Worm (Caenorhabditis elegans) whole organism, L4 larva: ENCODE results near the gene K02E11.7.

Experiments
- D1046.2 ChIP-seq: fragments of 200-800 bp; sonication (Bioruptor generic); IDR thresholded peaks from 2 replicates; pipeline ENCODE4 v1.3.6; 2022; ENCODE audit warnings: missing genetic modification characterization, missing compliant biosample characterization
- F26F4.8 ChIP-seq: fragments of 200-800 bp; sonication (Bioruptor generic); conservative IDR thresholded peaks from 2 replicates; pipeline ENCODE4 v1.3.6; 2022; ENCODE audit warnings: missing genetic modification characterization, missing compliant biosample characterization
- F37D6.2 ChIP-seq: sonication (generic microtip); optimal IDR thresholded peaks from 2 replicates; lab custom pipeline; 2016; ENCODE audit warnings: mild to moderate bottlenecking, missing genetic modification characterization, missing compliant biosample characterization
- Y5F2A.4 ChIP-seq: fragments of 200-800 bp; sonication (Bioruptor generic); optimal IDR thresholded peaks from 2 replicates; lab custom pipeline; 2018; ENCODE audit warnings: mild to moderate bottlenecking, missing genetic modification characterization, missing compliant biosample characterization
- ZK546.5 ChIP-seq, 2 experiments: sonication (generic microtip); optimal IDR thresholded peaks; 2 replicates each; lab custom pipeline; 2017; ENCODE audit warnings: missing biosample characterization in 2 of 2, missing genetic modification characterization in 2 of 2
- aha-1 ChIP-seq: fragments of 150-350 bp; peaks from one replicate; lab custom pipeline; 2014; ENCODE audit warnings: missing biosample characterization, missing genetic modification characterization
- aly-2 ChIP-seq: sonication (generic microtip); optimal IDR thresholded peaks from 2 replicates; lab custom pipeline; 2018; ENCODE audit warnings: missing biosample characterization, missing genetic modification characterization
- ama-1 ChIP-seq: fragments of 150-350 bp; optimal IDR thresholded peaks from 2 replicates; lab custom pipeline; 2014; ENCODE audit warnings: inconsistent platforms, mixed read lengths
- ceh-20 ChIP-seq: fragments of 200-800 bp; sonication (Bioruptor generic); IDR thresholded peaks from 2 replicates; pipeline ENCODE4 v1.3.6; 2022; ENCODE audit warnings: missing genetic modification reagents, missing genetic modification characterization, missing compliant biosample characterization
- ceh-44 ChIP-seq: fragments of 200-800 bp; sonication (Bioruptor generic); IDR thresholded peaks from 2 replicates; pipeline ENCODE4 v1.3.6; 2022; ENCODE audit warnings: missing genetic modification reagents, missing genetic modification characterization, missing compliant biosample characterization
- ceh-82 ChIP-seq: sonication (generic microtip); optimal IDR thresholded peaks from 2 replicates; lab custom pipeline; 2017; ENCODE audit warnings: missing biosample characterization, missing genetic modification characterization
- daf-16 ChIP-seq, 3 experiments: sonication (generic microtip); optimal IDR thresholded peaks; 2 replicates each; lab custom pipeline; 2016 to 2017; ENCODE audit warnings: missing genetic modification characterization in 3 of 3, missing genetic modification reagents in 3 of 3, mild to moderate bottlenecking in 2 of 3, missing compliant biosample characterization in 2 of 3, missing biosample characterization in 1 of 3, moderate library complexity in 1 of 3
- daf-8 ChIP-seq: fragments of 200-800 bp; sonication (Bioruptor generic); IDR thresholded peaks from 2 replicates; pipeline ENCODE4 v1.3.6; 2022; ENCODE audit warnings: missing genetic modification characterization, missing compliant biosample characterization
- dmd-8 ChIP-seq: fragments of 200-800 bp; sonication (Bioruptor generic); IDR thresholded peaks from 2 replicates; pipeline ENCODE4 v1.3.6; 2022; ENCODE audit warnings: missing genetic modification characterization, missing compliant biosample characterization
- dve-1 ChIP-seq: sonication (generic microtip); optimal IDR thresholded peaks from 2 replicates; lab custom pipeline; 2017; ENCODE audit warnings: antibody characterized with exemption, mild to moderate bottlenecking, missing genetic modification characterization, missing compliant biosample characterization; ENCODE audit not compliant: insufficient read depth
- egl-27 ChIP-seq: sonication (generic microtip); optimal IDR thresholded peaks from 3 replicates; lab custom pipeline; 2017; ENCODE audit warnings: missing biosample characterization, missing genetic modification reagents, missing genetic modification characterization
- egl-43 ChIP-seq: fragments of 200-800 bp; sonication (Bioruptor generic); IDR thresholded peaks from 2 replicates; pipeline ENCODE4 v1.3.6; 2022; ENCODE audit warnings: missing genetic modification reagents, missing genetic modification characterization, missing compliant biosample characterization
- fkh-10 ChIP-seq: fragments of 150-350 bp; optimal IDR thresholded peaks from 2 replicates; lab custom pipeline; 2014; ENCODE audit warnings: missing biosample characterization, missing genetic modification reagents, missing genetic modification characterization
- gei-8 ChIP-seq: fragments of 200-800 bp; sonication (Bioruptor generic); optimal IDR thresholded peaks from 2 replicates; lab custom pipeline; 2018; ENCODE audit warnings: mild to moderate bottlenecking, missing genetic modification characterization, missing compliant biosample characterization
- hlh-30 ChIP-seq: sonication (generic microtip); optimal IDR thresholded peaks from 2 replicates; lab custom pipeline; 2017; ENCODE audit warnings: antibody characterized with exemption, mild to moderate bottlenecking, missing genetic modification characterization, missing compliant biosample characterization; ENCODE audit not compliant: insufficient read depth
- jun-1 ChIP-seq: fragments of 150-350 bp; optimal IDR thresholded peaks from 2 replicates; lab custom pipeline; 2014; ENCODE audit warnings: missing biosample characterization, missing genetic modification reagents, missing genetic modification characterization
- lin-15B ChIP-seq: fragments of 150-350 bp; sonication (generic microtip); optimal IDR thresholded peaks from 3 replicates; lab custom pipeline; 2014; ENCODE audit warnings: missing biosample characterization, missing genetic modification characterization
- lin-38 ChIP-seq: fragments of 200-800 bp; sonication (Bioruptor generic); IDR thresholded peaks from 2 replicates; pipeline ENCODE4 v1.3.6; 2022; ENCODE audit warnings: missing genetic modification reagents, missing genetic modification characterization, missing compliant biosample characterization
- lsy-2 ChIP-seq, 2 experiments: fragments of 150-350 bp in 1 of 2; sonication (generic microtip) in 1 of 2; optimal IDR thresholded peaks; 2 replicates each; lab custom pipeline; 2014 to 2017; ENCODE audit warnings: missing biosample characterization in 2 of 2, missing genetic modification characterization in 2 of 2
- mep-1 ChIP-seq: fragments of 150-350 bp; sonication (generic microtip); optimal IDR thresholded peaks from 3 replicates; lab custom pipeline; 2014; ENCODE audit warnings: missing biosample characterization, missing genetic modification characterization
- nhr-10 ChIP-seq: fragments of 150-350 bp; optimal IDR thresholded peaks from 2 replicates; lab custom pipeline; 2014; ENCODE audit warnings: missing biosample characterization, missing genetic modification characterization
- nhr-41 ChIP-seq: fragments of 200-800 bp; sonication (Bioruptor generic); IDR thresholded peaks from 2 replicates; pipeline ENCODE4 v1.3.6; 2022; ENCODE audit warnings: missing genetic modification reagents, missing genetic modification characterization, missing compliant biosample characterization
- nhr-48 ChIP-seq: sonication (generic microtip); optimal IDR thresholded peaks from 2 replicates; lab custom pipeline; 2016; ENCODE audit warnings: mild to moderate bottlenecking, missing genetic modification characterization, missing compliant biosample characterization
- php-3 ChIP-seq: fragments of 200-800 bp; sonication (Bioruptor generic); IDR thresholded peaks from 2 replicates; pipeline ENCODE4 v1.3.6; 2022; ENCODE audit warnings: missing genetic modification reagents, missing genetic modification characterization, missing compliant biosample characterization
- rbr-2 ChIP-seq: sonication (generic microtip); optimal IDR thresholded peaks from 2 replicates; lab custom pipeline; 2016; ENCODE audit warnings: missing genotype, missing genetic modification characterization, missing compliant biosample characterization
- sdz-12 ChIP-seq: fragments of 200-800 bp; sonication (Bioruptor generic); optimal IDR thresholded peaks from 2 replicates; lab custom pipeline; 2018; ENCODE audit warnings: mild to moderate bottlenecking, missing genetic modification characterization, missing compliant biosample characterization
- snpc-1.2 ChIP-seq: fragments of 200-800 bp; sonication (Bioruptor generic); IDR thresholded peaks from 2 replicates; pipeline ENCODE4 v1.3.6; 2022; ENCODE audit warnings: missing genetic modification reagents, missing genetic modification characterization, missing compliant biosample characterization
- snpc-4 ChIP-seq: fragments of 150-350 bp; optimal IDR thresholded peaks from 2 replicates; lab custom pipeline; 2014; ENCODE audit warnings: missing biosample characterization, missing genetic modification characterization
- vab-7 ChIP-seq: fragments of 200-800 bp; sonication (Bioruptor generic); IDR thresholded peaks from 2 replicates; pipeline ENCODE4 v1.3.6; 2022; ENCODE audit warnings: missing genetic modification reagents, missing genetic modification characterization, missing compliant biosample characterization
- zfp-2 ChIP-seq: sonication (generic microtip); optimal IDR thresholded peaks from 2 replicates; lab custom pipeline; 2016; ENCODE audit warnings: mild to moderate bottlenecking, missing genetic modification characterization, missing compliant biosample characterization
- zfp-3 ChIP-seq: fragments of 200-800 bp; sonication (Bioruptor generic); conservative IDR thresholded peaks from 2 replicates; pipeline ENCODE4 v1.3.6; 2022; ENCODE audit warnings: missing genetic modification reagents, missing genetic modification characterization, missing compliant biosample characterization
- zip-2 ChIP-seq: fragments of 150-350 bp; optimal IDR thresholded peaks from 2 replicates; lab custom pipeline; 2014; ENCODE audit warnings: missing biosample characterization, missing genetic modification characterization
- ztf-7 ChIP-seq: fragments of 150-350 bp; optimal IDR thresholded peaks from 2 replicates; lab custom pipeline; 2014; ENCODE audit warnings: missing biosample characterization, missing genetic modification characterization

K02E11.7 gene

ce11 chrV:14226373-14226772 is 27.7 kb downstream of the K02E11.7 start, which contains the start of gene nep-21:
Gene nep-21 (minus strand): TSS chrV:14226473.
- TF ChIP-seq lin-38 (GFP tag; lab: Robert Waterston, UW) (no peak), ceh-44 (GFP tag; lab: Robert Waterston, UW) (no peak), egl-27 (no peak), dmd-8 (GFP tag; lab: Robert Waterston, UW) (no peak), snpc-4 (tag; lab: Kevin White, UChicago) (no peak), F37D6.2 (tag; lab: Kevin White, UChicago) (no peak), ceh-20 (GFP tag; lab: Robert Waterston, UW) (no peak), daf-16 (GFP tag; optimal IDR thresholded peaks at IDR 0.05; lab: Kevin White, UChicago) (no peak), daf-16 (tag; optimal IDR thresholded peaks at IDR 0.05; lab: Kevin White, UChicago) (no peak), php-3 (GFP tag; lab: Robert Waterston, UW) (no peak), egl-43 (GFP tag; lab: Robert Waterston, UW) (no peak), ZK546.5 (tag; optimal IDR thresholded peaks at IDR 0.05; lab: Kevin White, UChicago) (no peak), gei-8 (no peak), rbr-2 (tag; lab: Kevin White, UChicago) (no peak), zfp-2 (tag; lab: Kevin White, UChicago) (no peak), nhr-41 (no peak), daf-8 (GFP tag; lab: Robert Waterston, UW) (no peak), F26F4.8 (no peak), jun-1 (no peak), zip-2 (tag; lab: Kevin White, UChicago) (no peak), hlh-30 (tag; lab: Kevin White, UChicago) (no peak)

- no peak for TF ChIP-seq hlh-30 (tag; lab: Kevin White, UChicago)
- TF ChIP-seq fkh-10: no peak
- no peak for TF ChIP-seq dve-1 (tag; lab: Kevin White, UChicago)
Measured at ce11 chrV:14223141-14223540, 31.0 kb downstream of the K02E11.7 start.

ce11 chrV:14215106-14215505 is 39.0 kb downstream of the K02E11.7 start, which contains the start of gene T16A9.5:
Gene T16A9.5 (minus strand): TSS chrV:14215206.
- TF ChIP-seq F26F4.8 (no peak), nhr-10 (no peak), lin-15B (tag; lab: Kevin White, UChicago) (no peak), ceh-44 (GFP tag; lab: Robert Waterston, UW) (no peak), snpc-1.2 (GFP tag; lab: Robert Waterston, UW) (no peak), aha-1 (no peak), ceh-82 (no peak), lsy-2 (tag; optimal IDR thresholded peaks at IDR 0.05; lab: Kevin White, UChicago) (no peak), daf-16 (GFP tag; optimal IDR thresholded peaks at IDR 0.05; lab: Kevin White, UChicago) (no peak), daf-16 (tag; optimal IDR thresholded peaks at IDR 0.05; lab: Kevin White, UChicago) (no peak), ama-1 (lab: Kevin White, UChicago) (no peak), D1046.2 (GFP tag; lab: Robert Waterston, UW) (no peak), Y5F2A.4 (GFP tag; lab: Kevin White, UChicago) (no peak), zfp-3 (GFP tag; lab: Robert Waterston, UW) (no peak), aly-2 (tag; lab: Kevin White, UChicago) (no peak), vab-7 (GFP tag; lab: Robert Waterston, UW) (no peak), ztf-7 (tag; lab: Kevin White, UChicago) (no peak), nhr-48 (tag; lab: Kevin White, UChicago) (no peak), sdz-12 (GFP tag; lab: Kevin White, UChicago) (no peak), mep-1 (no peak)
- TF ChIP-seq, all 104 proteins: peak for 0
